Fruit fly (Drosophila melanogaster): ENCODE data around the gene Rev1.

Rev1 gene

DNA sequence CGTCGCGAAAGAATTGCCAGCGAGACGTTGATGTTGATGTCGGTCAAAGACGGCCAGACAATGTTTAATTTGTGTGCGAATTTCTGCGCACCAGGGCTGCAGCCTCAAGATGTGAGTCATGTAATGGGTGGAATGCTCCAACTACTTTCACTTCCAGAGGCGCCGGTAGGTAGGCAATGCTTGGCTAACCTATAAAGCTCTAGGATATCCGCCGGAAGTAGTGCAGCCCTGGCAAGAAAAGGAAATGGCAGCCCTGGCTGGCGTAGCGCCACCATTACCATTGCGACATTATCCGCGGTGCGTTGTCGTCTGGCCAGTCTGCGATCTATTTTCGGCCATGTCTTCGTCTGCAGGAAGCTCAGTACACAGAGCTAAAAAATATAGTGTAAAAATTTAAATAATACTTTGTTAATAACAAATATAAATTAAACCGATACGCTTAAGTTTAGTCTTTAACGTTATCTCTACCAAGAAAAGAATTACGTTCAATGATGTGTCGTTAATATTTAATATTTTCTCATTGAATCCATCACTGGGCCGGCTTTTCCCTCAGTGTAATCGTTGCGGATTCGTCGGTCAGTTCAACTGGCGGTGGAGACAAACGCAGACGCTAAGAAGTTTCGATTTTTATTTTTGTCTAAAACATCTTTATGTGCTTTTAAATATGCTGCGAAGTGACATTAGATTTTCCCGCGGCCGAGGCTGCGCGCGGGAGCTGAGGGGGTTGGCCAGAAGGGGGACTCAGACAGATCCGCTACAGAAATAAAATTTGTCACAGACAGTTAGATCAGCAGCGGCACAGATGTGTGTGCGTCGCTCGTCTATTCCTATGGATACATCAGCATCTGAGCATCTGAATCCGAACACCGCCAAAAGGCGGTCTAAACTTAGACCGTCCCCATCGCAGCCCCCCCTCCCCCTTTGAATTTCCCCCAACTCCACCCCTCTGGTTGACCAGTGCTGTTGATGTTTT lies 42.2 kb upstream of the Rev1 start (continued):
- TF ChIP-seq bigmax (GFP tag; optimal IDR thresholded peaks at IDR 0.05): no peak
- peak; percentile 51 to 76 for TF ChIP-seq Hr51 (GFP tag; optimal IDR thresholded peaks at IDR 0.05)
- 0 out of 2 replicates have a peak, but pooled peaks have one; percentile 39 for TF ChIP-seq CG42726 (GFP tag; IDR thresholded peaks at IDR 0.05; ENCODE audit: partially characterized antibody)
- peak; percentile 33 for TF ChIP-seq nerfin-1 (tag; optimal IDR thresholded peaks at IDR 0.05)
- peak; percentile 47; the same call in 1 of the 3 replicates for TF ChIP-seq sr (GFP tag; IDR thresholded peaks at IDR 0.05)
- TF ChIP-seq zfh2 (GFP tag; optimal IDR thresholded peaks at IDR 0.05): peak; percentile 74
- peak; percentile 47 for TF ChIP-seq Dad (GFP tag; optimal IDR thresholded peaks at IDR 0.05)
- peak; percentile 77 for TF ChIP-seq CG18599 (GFP tag; optimal IDR thresholded peaks at IDR 0.05)
- peak; percentile 54 for TF ChIP-seq E2f2 (GFP tag; IDR thresholded peaks at IDR 0.05)
- peak; percentile 50; the same call in 1 of the 3 replicates for TF ChIP-seq gce (GFP tag; IDR thresholded peaks at IDR 0.05)
- peak; percentile 44 for TF ChIP-seq az2 (GFP tag; optimal IDR thresholded peaks at IDR 0.05)
- TF ChIP-seq Abd-B (GFP tag; optimal IDR thresholded peaks at IDR 0.05): peak; percentile 61
- no peak for TF ChIP-seq yki (optimal IDR thresholded peaks at IDR 0.05)
- TF ChIP-seq E2f1 (GFP tag; IDR thresholded peaks at IDR 0.05): peak; percentile 44; the same call in 1 of the 2 replicates
- TF ChIP-seq H15 (GFP tag; IDR thresholded peaks at IDR 0.05): peak; percentile 61; the same call in 2 of the 3 replicates
- 0 out of 2 replicates have a peak, but pooled peaks have one; percentile 36 for TF ChIP-seq Poxn (GFP tag; IDR thresholded peaks at IDR 0.05)
- no peak for TF ChIP-seq ab (GFP tag; optimal IDR thresholded peaks at IDR 0.05)
- TF ChIP-seq fd102C (GFP tag; optimal IDR thresholded peaks at IDR 0.05): peak; percentile 11
- peak; percentile 51 for TF ChIP-seq cwo (GFP tag; optimal IDR thresholded peaks at IDR 0.05)
- peak; percentile 76; the same call in 1 of the 2 replicates for TF ChIP-seq CG16779 (GFP tag; IDR thresholded peaks at IDR 0.05)
- TF ChIP-seq disco-r (GFP tag; optimal IDR thresholded peaks at IDR 0.05): peak; percentile 47
- peak; percentile 69 for TF ChIP-seq ttk (GFP tag; IDR thresholded peaks at IDR 0.05)
- no peak for TF ChIP-seq sc (optimal IDR thresholded peaks at IDR 0.05)
- TF ChIP-seq sc (GFP tag; optimal IDR thresholded peaks at IDR 0.05): peak; percentile 21
- peak; percentile 14 for TF ChIP-seq run (tag; optimal IDR thresholded peaks at IDR 0.05)
- no peak for TF ChIP-seq CG1602 (GFP tag; optimal IDR thresholded peaks at IDR 0.05)
- peak; percentile 8 for TF ChIP-seq nom (GFP tag; optimal IDR thresholded peaks at IDR 0.05)
- peak; percentile 90 for TF ChIP-seq ci (GFP tag; IDR thresholded peaks at IDR 0.05)
- peak; percentile 39 for TF ChIP-seq CG13894 (tag; optimal IDR thresholded peaks at IDR 0.05)
- peak; percentile 84 for TF ChIP-seq CG17912 (GFP tag; optimal IDR thresholded peaks at IDR 0.05)
- TF ChIP-seq CG15601 (tag; optimal IDR thresholded peaks at IDR 0.05): peak; percentile 27
- peak; percentile 63 for TF ChIP-seq CG4424 (GFP tag; optimal IDR thresholded peaks at IDR 0.05)
- TF ChIP-seq slp2 (GFP tag; optimal IDR thresholded peaks at IDR 0.05): no peak
- peak; percentile 11 for TF ChIP-seq ERR (GFP tag; optimal IDR thresholded peaks at IDR 0.05)
- peak; percentile 81 for TF ChIP-seq CG3847 (GFP tag; IDR thresholded peaks at IDR 0.05)
- no peak for TF ChIP-seq CG2129 (GFP tag; IDR thresholded peaks at IDR 0.05; ENCODE audit: partially characterized antibody)
- TF ChIP-seq pita (GFP tag; optimal IDR thresholded peaks at IDR 0.05): no peak
- TF ChIP-seq CG15269 (tag; optimal IDR thresholded peaks at IDR 0.05): peak; percentile 85
- TF ChIP-seq ftz-f1 (GFP tag; optimal IDR thresholded peaks at IDR 0.05): peak; percentile 33
- TF ChIP-seq CG2875 (GFP tag; optimal IDR thresholded peaks at IDR 0.05): peak; percentile 63
- TF ChIP-seq vvl (GFP tag; IDR thresholded peaks at IDR 0.05): peak; percentile 82; the same call in 1 of the 2 replicates
- TF ChIP-seq CG4707 (GFP tag; optimal IDR thresholded peaks at IDR 0.05): peak; percentile 5
- TF ChIP-seq crol (GFP tag; IDR thresholded peaks at IDR 0.05): peak; percentile 70
- peak; percentile 82 for TF ChIP-seq Awh (GFP tag; IDR thresholded peaks at IDR 0.05)
- no peak for TF ChIP-seq prd (optimal IDR thresholded peaks at IDR 0.05)
- TF ChIP-seq prd (GFP tag; IDR thresholded peaks at IDR 0.05): peak; percentile 75
- TF ChIP-seq NfI (GFP tag; optimal IDR thresholded peaks at IDR 0.05): peak; percentile 76
- peak; percentile 60 for TF ChIP-seq schlank (tag; optimal IDR thresholded peaks at IDR 0.05)
